Worm (Caenorhabditis elegans) whole organism, young adult: Measurements from ENCODE around the gene algn-11.
"Not testable (repeated sequence)": the region's sequence is repeated elsewhere in the genome, so short reads cannot be mapped to it uniquely, and the experiment has no call there.

Experiments
- C17E4.6 ChIP-seq: fragments of 200-800 bp; sonication (Bioruptor generic); IDR thresholded peaks from 2 replicates; pipeline ENCODE4 v1.3.6; 2022; ENCODE audit warnings: missing genetic modification reagents, missing genetic modification characterization, missing compliant biosample characterization
- F52B5.7 ChIP-seq: sonication (generic microtip); optimal IDR thresholded peaks from 2 replicates; lab custom pipeline; 2016; ENCODE audit warnings: mild to moderate bottlenecking, missing genetic modification characterization, missing compliant biosample characterization
- F55B11.4 ChIP-seq: sonication (generic microtip); optimal IDR thresholded peaks from 2 replicates; lab custom pipeline; 2016; ENCODE audit warnings: missing compliant biosample characterization, missing genetic modification characterization, borderline replicate concordance; ENCODE audit not compliant: insufficient read depth
- Y53G8AR.9 ChIP-seq: fragments of 200-800 bp; sonication (Bioruptor generic); conservative IDR thresholded peaks from 2 replicates; pipeline ENCODE4 v1.3.6; 2022; ENCODE audit warnings: missing genetic modification reagents, missing genetic modification characterization, missing compliant biosample characterization
- Y95B8A.8 ChIP-seq: fragments of 200-800 bp; sonication (Bioruptor generic); IDR thresholded peaks from 2 replicates; pipeline ENCODE4 v1.3.6; 2022; ENCODE audit warnings: missing genetic modification reagents, missing genetic modification characterization, missing compliant biosample characterization
- ZK185.1 ChIP-seq: sonication (generic microtip); optimal IDR thresholded peaks from 2 replicates; lab custom pipeline; 2016; ENCODE audit warnings: mild to moderate bottlenecking, missing genetic modification characterization, missing compliant biosample characterization; ENCODE audit not compliant: poor library complexity, severe bottlenecking
- attf-6 ChIP-seq: fragments of 200-800 bp; sonication (Bioruptor generic); IDR thresholded peaks from 2 replicates; pipeline ENCODE4 v1.3.6; 2022; ENCODE audit warnings: missing genetic modification reagents, missing genetic modification characterization, missing compliant biosample characterization
- cebp-1 ChIP-seq, 2 experiments: fragments of 200-800 bp in 1 of 2; sonication (Bioruptor generic) in 1 of 2; sonication (generic microtip) in 1 of 2; IDR thresholded peaks in 1 of 2; optimal IDR thresholded peaks in 1 of 2; 2 replicates each; pipeline versions ENCODE4 v1.3.6 to Lab custom; 2017 to 2022; ENCODE audit warnings: missing compliant biosample characterization in 2 of 2, missing genetic modification characterization in 2 of 2, mild to moderate bottlenecking in 1 of 2, missing genetic modification reagents in 1 of 2, moderate library complexity in 1 of 2
- ceh-27 ChIP-seq: fragments of 200-800 bp; sonication (Bioruptor generic); optimal IDR thresholded peaks from 2 replicates; lab custom pipeline; 2018; ENCODE audit warnings: mild to moderate bottlenecking, missing genetic modification characterization, moderate library complexity, missing compliant biosample characterization
- ekl-4 ChIP-seq: fragments of 200-800 bp; sonication (Bioruptor generic); IDR thresholded peaks from 2 replicates; pipeline ENCODE4 v1.3.6; 2022; ENCODE audit warnings: missing genetic modification reagents, missing genetic modification characterization, missing compliant biosample characterization
- hlh-26 ChIP-seq: fragments of 200-800 bp; sonication (Bioruptor generic); conservative IDR thresholded peaks from 2 replicates; pipeline ENCODE4 v1.3.6; 2022; ENCODE audit warnings: missing genetic modification reagents, missing genetic modification characterization, missing compliant biosample characterization
- hmg-1.2 ChIP-seq: fragments of 200-800 bp; sonication (Bioruptor generic); IDR thresholded peaks from 2 replicates; pipeline ENCODE4 v1.3.6; 2022; ENCODE audit warnings: missing genetic modification reagents, missing genetic modification characterization, missing compliant biosample characterization
- hsf-1 ChIP-seq: fragments of 200-800 bp; sonication (Bioruptor generic); IDR thresholded peaks from 2 replicates; pipeline ENCODE4 v1.3.6; 2022; ENCODE audit warnings: missing genetic modification reagents, missing genetic modification characterization, missing compliant biosample characterization
- let-526 ChIP-seq: fragments of 200-800 bp; sonication (Bioruptor generic); IDR thresholded peaks from 2 replicates; pipeline ENCODE4 v1.3.6; 2022; ENCODE audit warnings: missing genetic modification reagents, missing genetic modification characterization, missing compliant biosample characterization
- madf-8 ChIP-seq: fragments of 200-800 bp; sonication (Bioruptor generic); conservative IDR thresholded peaks from 2 replicates; pipeline ENCODE4 v1.3.6; 2022; ENCODE audit warnings: missing genetic modification reagents, missing genetic modification characterization, missing compliant biosample characterization
- mcd-1 ChIP-seq: fragments of 200-800 bp; sonication (Bioruptor generic); IDR thresholded peaks from 2 replicates; pipeline ENCODE4 v1.3.6; 2022; ENCODE audit warnings: missing genetic modification reagents, missing genetic modification characterization, missing compliant biosample characterization
- mel-28 ChIP-seq: sonication (generic microtip); optimal IDR thresholded peaks from 2 replicates; lab custom pipeline; 2016; ENCODE audit warnings: borderline replicate concordance, mild to moderate bottlenecking, missing genetic modification characterization, missing compliant biosample characterization
- nfya-2 ChIP-seq: fragments of 200-800 bp; sonication (Bioruptor generic); IDR thresholded peaks from 2 replicates; pipeline ENCODE4 v1.3.6; 2022; ENCODE audit warnings: missing genetic modification reagents, missing genetic modification characterization, missing compliant biosample characterization
- nfyb-1 ChIP-seq: fragments of 200-800 bp; sonication (Bioruptor generic); IDR thresholded peaks from 2 replicates; pipeline ENCODE4 v1.3.6; 2022; ENCODE audit warnings: missing genetic modification reagents, missing genetic modification characterization, missing compliant biosample characterization
- nhr-120 ChIP-seq: fragments of 200-800 bp; sonication (Bioruptor generic); IDR thresholded peaks from 2 replicates; pipeline ENCODE4 v1.3.6; 2022; ENCODE audit warnings: missing genetic modification characterization, missing compliant biosample characterization
- nhr-27 ChIP-seq: fragments of 200-800 bp; sonication (Bioruptor generic); optimal IDR thresholded peaks from 2 replicates; lab custom pipeline; 2018; ENCODE audit warnings: mild to moderate bottlenecking, missing genetic modification characterization, moderate library complexity, missing compliant biosample characterization
- nhr-80 ChIP-seq: sonication (generic microtip); optimal IDR thresholded peaks from 2 replicates; lab custom pipeline; 2016; ENCODE audit warnings: missing genetic modification characterization, missing compliant biosample characterization
- pbrm-1 ChIP-seq: fragments of 200-800 bp; sonication (Bioruptor generic); IDR thresholded peaks from 2 replicates; pipeline ENCODE4 v1.3.6; 2022; ENCODE audit warnings: missing genetic modification reagents, missing genetic modification characterization, missing compliant biosample characterization
- rcor-1 ChIP-seq: fragments of 200-800 bp; sonication (Bioruptor generic); IDR thresholded peaks from 2 replicates; pipeline ENCODE4 v1.3.6; 2022; ENCODE audit warnings: missing genetic modification reagents, missing genetic modification characterization, missing compliant biosample characterization
- rpc-1 ChIP-seq, 2 experiments: fragments of 150-350 bp in 1 of 2; sonication (generic microtip) in 1 of 2; optimal IDR thresholded peaks; 2 replicates each; lab custom pipeline; 2014 to 2018; ENCODE audit warnings: missing biosample characterization in 1 of 2, missing genetic modification characterization in 1 of 2, missing genetic modification reagents in 1 of 2, missing genotype in 1 of 2
- sdz-38 ChIP-seq: sonication (generic microtip); optimal IDR thresholded peaks from 2 replicates; lab custom pipeline; 2016; ENCODE audit warnings: missing genotype, missing genetic modification characterization, missing compliant biosample characterization
- snpc-1.1 ChIP-seq: sonication (generic microtip); optimal IDR thresholded peaks from 2 replicates; lab custom pipeline; 2017; ENCODE audit warnings: missing genetic modification characterization, mild to moderate bottlenecking, missing compliant biosample characterization, antibody characterized with exemption, moderate library complexity, missing genotype, missing genetic modification reagents; ENCODE audit not compliant: insufficient read depth
- snpc-3.4 ChIP-seq: sonication (generic microtip); optimal IDR thresholded peaks from 2 replicates; lab custom pipeline; 2017; ENCODE audit warnings: missing genetic modification characterization, mild to moderate bottlenecking, missing compliant biosample characterization, antibody characterized with exemption, moderate library complexity, missing genotype, missing genetic modification reagents
- snpc-4 ChIP-seq, 5 experiments: fragments of 150-350 bp in 1 of 5; sonication (generic microtip) in 4 of 5; optimal IDR thresholded peaks; 2 replicates each; lab custom pipeline; 2014 to 2018; ENCODE audit warnings: missing genetic modification characterization in 5 of 5, missing biosample characterization in 3 of 5, antibody characterized with exemption in 2 of 5, mild to moderate bottlenecking in 2 of 5, missing compliant biosample characterization in 2 of 5, missing genotype in 2 of 5, moderate library complexity in 2 of 5, missing genetic modification reagents in 1 of 5
- unc-62 ChIP-seq: fragments of 150-350 bp; optimal IDR thresholded peaks from 2 replicates; lab custom pipeline; 2014; ENCODE audit warnings: missing biosample characterization, missing genetic modification reagents, missing genetic modification characterization
- ztf-18 ChIP-seq: sonication (generic microtip); optimal IDR thresholded peaks from 2 replicates; lab custom pipeline; 2016; ENCODE audit warnings: missing genotype, mild to moderate bottlenecking, missing genetic modification characterization, missing compliant biosample characterization
- ztf-26 ChIP-seq: sonication (generic microtip); optimal IDR thresholded peaks from 2 replicates; lab custom pipeline; 2017; ENCODE audit warnings: missing genetic modification characterization, missing compliant biosample characterization

The algn-11 gene

ce11 chrIII:7335220-7335619 is 44.9 kb upstream of the algn-11 start, which contains the start of gene F56C9.10 (continued):
- 0 out of 2 replicates have a peak, but pooled peaks have one; percentile 20 for TF ChIP-seq rcor-1 (GFP tag; lab: Robert Waterston, UW)
- TF ChIP-seq ztf-26 (tag; lab: Kevin White, UChicago), result peak; percentile 62
- no peak for TF ChIP-seq nhr-120 (GFP tag; lab: Robert Waterston, UW)
- TF ChIP-seq ztf-18, result peak; percentile 16
- TF ChIP-seq hsf-1 (GFP tag; lab: Robert Waterston, UW), result no peak
- peak; percentile 90 for TF ChIP-seq unc-62
- no peak for TF ChIP-seq F55B11.4 (tag; lab: Kevin White, UChicago)
- TF ChIP-seq rpc-1 (optimal IDR thresholded peaks at IDR 0.05; lab: Kevin White, UChicago), result no peak
- TF ChIP-seq rpc-1 (tag; optimal IDR thresholded peaks at IDR 0.05; lab: Kevin White, UChicago), result no peak
- TF ChIP-seq madf-8, result no peak
- no peak for TF ChIP-seq hlh-26 (GFP tag; lab: Robert Waterston, UW)
- no peak for TF ChIP-seq nhr-27 (tag; lab: Kevin White, UChicago)
- TF ChIP-seq mel-28 (tag; lab: Kevin White, UChicago), result no peak
- no peak for TF ChIP-seq nfya-2
- TF ChIP-seq let-526 (GFP tag; lab: Robert Waterston, UW), result peak; percentile 51; the same call in 1 of the 2 replicates
- TF ChIP-seq, all 124 proteins: peak for 47

- peak; percentile 66; the same call in 1 of the 2 replicates for TF ChIP-seq cebp-1 (GFP tag; IDR thresholded peaks at IDR 0.05; lab: Robert Waterston, UW)
- TF ChIP-seq cebp-1 (tag; optimal IDR thresholded peaks at IDR 0.05; lab: Kevin White, UChicago), result peak; percentile 83
- 0 out of 2 replicates have a peak, but pooled peaks have one; percentile 31 for TF ChIP-seq ekl-4 (GFP tag; lab: Robert Waterston, UW)
- TF ChIP-seq Y95B8A.8 (GFP tag; lab: Robert Waterston, UW), result 0 out of 2 replicates have a peak, but pooled peaks have one; percentile 47
- TF ChIP-seq pbrm-1, result 0 out of 2 replicates have a peak, but pooled peaks have one; percentile 12
- peak; percentile 44; the same call in 1 of the 2 replicates for TF ChIP-seq nfyb-1 (GFP tag; lab: Robert Waterston, UW)
- peak; percentile 31; the same call in 1 of the 2 replicates for TF ChIP-seq mcd-1
- peak; percentile 48; the same call in 1 of the 2 replicates for TF ChIP-seq Y53G8AR.9 (GFP tag; lab: Robert Waterston, UW)
- peak; percentile 19 for TF ChIP-seq snpc-1.1 (tag; lab: Kevin White, UChicago)
- TF ChIP-seq snpc-4 (GFP tag; optimal IDR thresholded peaks at IDR 0.05; lab: Kevin White, UChicago), result not testable (repeated sequence)
- peak in 3 of 4 experiments; percentile 52 to 71 (median 69) for TF ChIP-seq snpc-4 (tag; optimal IDR thresholded peaks at IDR 0.05; lab: Kevin White, UChicago)
- TF ChIP-seq nhr-80 (tag; lab: Kevin White, UChicago), result peak; percentile 21
- peak; percentile 23; the same call in 1 of the 2 replicates for TF ChIP-seq attf-6 (GFP tag; lab: Robert Waterston, UW)
- TF ChIP-seq hmg-1.2, result peak; percentile 76
Observed at ce11 chrIII:7333906-7334531, 43.7 kb upstream of the algn-11 start.

- TF ChIP-seq ceh-27 (GFP tag; lab: Kevin White, UChicago), result no peak
- no peak for TF ChIP-seq nhr-27 (tag; lab: Kevin White, UChicago)
- TF ChIP-seq sdz-38 (tag; lab: Kevin White, UChicago), result no peak
- no peak for TF ChIP-seq ZK185.1
- TF ChIP-seq F52B5.7, result no peak
- TF ChIP-seq snpc-3.4 (tag; lab: Kevin White, UChicago), result no peak
- TF ChIP-seq C17E4.6 (GFP tag; lab: Robert Waterston, UW), result no peak
Observed at ce11 chrIII:7331671-7332070, 41.3 kb upstream of the algn-11 start.
